Fruit fly (Drosophila melanogaster): ENCODE data around the gene CG17186.

DNA sequence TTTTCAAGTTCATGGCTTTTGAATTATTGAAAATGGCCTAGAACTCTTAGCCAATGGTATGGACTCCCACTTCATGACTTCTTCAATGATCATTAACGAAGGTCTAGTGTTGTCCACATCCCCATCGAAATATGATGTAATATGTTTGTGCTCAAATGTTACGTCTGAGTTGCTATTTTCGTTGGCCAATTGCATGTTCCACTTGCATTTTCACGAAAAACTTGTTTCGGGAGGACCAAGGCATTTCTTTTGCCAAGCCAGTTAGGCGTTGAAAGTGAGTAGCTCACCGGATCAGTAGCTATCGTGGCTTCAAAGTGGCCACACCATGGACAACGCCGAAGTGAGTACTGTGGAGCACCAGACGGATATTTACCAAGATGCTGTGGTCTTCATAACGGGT is 40.9 kb upstream of the CG17186 start, which contains the start of gene CG4770:
- TF ChIP-seq psq (optimal IDR thresholded peaks at IDR 0.05) (no peak), ttk (optimal IDR thresholded peaks at IDR 0.05) (no peak), h (optimal IDR thresholded peaks at IDR 0.05) (no peak)
